Fruit fly (Drosophila melanogaster): ENCODE measurements around the gene spen.

Gene spen

dm6 chr2L:128296-128715, 30.5 kb upstream of the spen start:
- TF ChIP-seq CG10348 (GFP tag; IDR thresholded peaks at IDR 0.05), result no peak
- peak; percentile 31 for TF ChIP-seq Pif1B (GFP tag; optimal IDR thresholded peaks at IDR 0.05)
- 0 out of 3 replicates have a peak, but pooled peaks have one; percentile 24 for TF ChIP-seq CG4496 (GFP tag; IDR thresholded peaks at IDR 0.05)
- TF ChIP-seq Snoo (tag; optimal IDR thresholded peaks at IDR 0.05), result no peak
- peak; percentile 53 for TF ChIP-seq EcR (GFP tag; optimal IDR thresholded peaks at IDR 0.05)
- TF ChIP-seq gl (tag; optimal IDR thresholded peaks at IDR 0.05), result peak; percentile 35
- TF ChIP-seq D1 (tag; optimal IDR thresholded peaks at IDR 0.05), result no peak
- peak; percentile 13 for TF ChIP-seq Pif1A (GFP tag; optimal IDR thresholded peaks at IDR 0.05)
- no peak for TF ChIP-seq CG9948 (tag; optimal IDR thresholded peaks at IDR 0.05)
- TF ChIP-seq CG13204 (GFP tag; optimal IDR thresholded peaks at IDR 0.05), result peak; percentile 25

dm6 chr2L:128977-129941, 29.6 kb upstream of the spen start:
- peak; percentile 54 for TF ChIP-seq Pif1A (GFP tag; optimal IDR thresholded peaks at IDR 0.05)
- peak; percentile 57; the same call in 1 of the 2 replicates for TF ChIP-seq Ets98B (GFP tag; IDR thresholded peaks at IDR 0.05)
- TF ChIP-seq CG14655 (GFP tag; optimal IDR thresholded peaks at IDR 0.05), result no peak
- peak; percentile 73 for TF ChIP-seq CG4496 (GFP tag; IDR thresholded peaks at IDR 0.05)
- TF ChIP-seq CG9948 (tag; optimal IDR thresholded peaks at IDR 0.05), result no peak
- peak; percentile 68 for TF ChIP-seq EcR (GFP tag; optimal IDR thresholded peaks at IDR 0.05)
- peak; percentile 80 for TF ChIP-seq CG12605 (GFP tag; IDR thresholded peaks at IDR 0.05)
- TF ChIP-seq CG34367 (tag; optimal IDR thresholded peaks at IDR 0.05), result no peak
- peak; percentile 12 for TF ChIP-seq CG8159 (tag; optimal IDR thresholded peaks at IDR 0.05)
- TF ChIP-seq D1 (tag; optimal IDR thresholded peaks at IDR 0.05), result no peak
- peak; percentile 70 for TF ChIP-seq Pif1B (GFP tag; optimal IDR thresholded peaks at IDR 0.05)
- TF ChIP-seq CG17806 (tag; optimal IDR thresholded peaks at IDR 0.05), result no peak
- TF ChIP-seq gl (tag; optimal IDR thresholded peaks at IDR 0.05), result peak; percentile 63
- TF ChIP-seq CG15710 (tag; optimal IDR thresholded peaks at IDR 0.05), result no peak
- TF ChIP-seq CG8301 (tag; optimal IDR thresholded peaks at IDR 0.05), result no peak
- TF ChIP-seq CG10348 (GFP tag; IDR thresholded peaks at IDR 0.05), result no peak
- TF ChIP-seq Snoo (tag; optimal IDR thresholded peaks at IDR 0.05), result peak; percentile 39
- TF ChIP-seq fd96Ca (GFP tag; IDR thresholded peaks at IDR 0.05), result peak; percentile 61; the same call in 1 of the 3 replicates
- TF ChIP-seq CG13204 (GFP tag; optimal IDR thresholded peaks at IDR 0.05), result peak; percentile 83
- no peak for TF ChIP-seq rn (GFP tag; IDR thresholded peaks at IDR 0.05)
- peak; percentile 69 for TF ChIP-seq CG32121 (GFP tag; IDR thresholded peaks at IDR 0.05)

dm6 chr2L:130691-131090, 28.1 kb upstream of the spen start, which contains the start of gene CG3164:
CG3164 (minus strand) TSS chr2L:130791.
- no peak for TF ChIP-seq CG4496 (GFP tag; IDR thresholded peaks at IDR 0.05)
- TF ChIP-seq CG8301 (tag; optimal IDR thresholded peaks at IDR 0.05), result no peak
- TF ChIP-seq Pif1B (GFP tag; optimal IDR thresholded peaks at IDR 0.05), result no peak
- TF ChIP-seq Snoo (tag; optimal IDR thresholded peaks at IDR 0.05), result no peak
- no peak for TF ChIP-seq CG34367 (tag; optimal IDR thresholded peaks at IDR 0.05)
- TF ChIP-seq Ets98B (GFP tag; IDR thresholded peaks at IDR 0.05), result no peak; the same call in 1 of the 2 replicates
- TF ChIP-seq CG13204 (GFP tag; optimal IDR thresholded peaks at IDR 0.05), result no peak
- TF ChIP-seq rn (GFP tag; IDR thresholded peaks at IDR 0.05), result no peak
- TF ChIP-seq CG17806 (tag; optimal IDR thresholded peaks at IDR 0.05), result no peak
- no peak for TF ChIP-seq CG15710 (tag; optimal IDR thresholded peaks at IDR 0.05)
- TF ChIP-seq CG9948 (tag; optimal IDR thresholded peaks at IDR 0.05), result no peak
- TF ChIP-seq CG12605 (GFP tag; IDR thresholded peaks at IDR 0.05), result no peak
- TF ChIP-seq D1 (tag; optimal IDR thresholded peaks at IDR 0.05), result no peak

- TF ChIP-seq EcR (GFP tag; optimal IDR thresholded peaks at IDR 0.05) (peak; percentile 35), rn (GFP tag; IDR thresholded peaks at IDR 0.05) (no peak), CG15710 (tag; optimal IDR thresholded peaks at IDR 0.05) (peak; percentile 2), fd96Ca (GFP tag; IDR thresholded peaks at IDR 0.05) (peak; percentile 39; the same call in 1 of the 3 replicates), CG14655 (GFP tag; optimal IDR thresholded peaks at IDR 0.05) (peak; percentile 52), CG8301 (tag; optimal IDR thresholded peaks at IDR 0.05) (peak; percentile 25), D1 (tag; optimal IDR thresholded peaks at IDR 0.05) (no peak), CG13204 (GFP tag; optimal IDR thresholded peaks at IDR 0.05) (peak; percentile 44), CG4496 (GFP tag; IDR thresholded peaks at IDR 0.05) (peak; percentile 60; the same call in 2 of the 3 replicates), Pif1B (GFP tag; optimal IDR thresholded peaks at IDR 0.05) (peak; percentile 13), CG17806 (tag; optimal IDR thresholded peaks at IDR 0.05) (no peak), CG34367 (tag; optimal IDR thresholded peaks at IDR 0.05) (peak; percentile 34), Pif1A (GFP tag; optimal IDR thresholded peaks at IDR 0.05) (peak; percentile 17), Ets98B (GFP tag; IDR thresholded peaks at IDR 0.05) (peak; percentile 79), gl (tag; optimal IDR thresholded peaks at IDR 0.05) (peak; percentile 61), CG12605 (GFP tag; IDR thresholded peaks at IDR 0.05) (peak; percentile 71), Snoo (tag; optimal IDR thresholded peaks at IDR 0.05) (no peak)
Measured at dm6 chr2L:131466-132270, 27.2 kb upstream of the spen start, which contains the start of gene Gs1. Gs1 (plus strand) TSS chr2L:132077.
